Worm (Caenorhabditis elegans) whole organism, late embryonic: ENCODE data around the gene Y43F8B.29.
A peak's percentile ranks its signal among the peaks of the same experiment; 100 is the strongest.

Experiments used
- C08G9.2 ChIP-seq: sonication (generic microtip); optimal IDR thresholded peaks from 2 replicates; lab custom pipeline; 2016; ENCODE audit warnings: mild to moderate bottlenecking, missing genetic modification characterization, moderate library complexity, missing compliant biosample characterization
- F13H6.1 ChIP-seq: sonication (generic microtip); optimal IDR thresholded peaks from 2 replicates; lab custom pipeline; 2016; ENCODE audit warnings: missing genetic modification characterization, missing compliant biosample characterization
- K02D7.2 ChIP-seq: sonication (generic microtip); optimal IDR thresholded peaks from 2 replicates; lab custom pipeline; 2017; ENCODE audit warnings: mild to moderate bottlenecking, missing genetic modification characterization, missing compliant biosample characterization
- K09A11.1 ChIP-seq: sonication (generic microtip); optimal IDR thresholded peaks from 2 replicates; lab custom pipeline; 2017; ENCODE audit warnings: antibody characterized with exemption, mild to moderate bottlenecking, missing genetic modification characterization, missing compliant biosample characterization; ENCODE audit not compliant: insufficient read depth
- T23F11.4 ChIP-seq: fragments of 200-800 bp; sonication (Bioruptor generic); optimal IDR thresholded peaks from 2 replicates; lab custom pipeline; 2018; ENCODE audit warnings: mild to moderate bottlenecking, missing genetic modification characterization, missing compliant biosample characterization
- Y22D7AL.16 ChIP-seq: sonication (generic microtip); optimal IDR thresholded peaks from 2 replicates; lab custom pipeline; 2016; ENCODE audit warnings: missing genetic modification characterization, missing compliant biosample characterization
- ahr-1 ChIP-seq: sonication (generic microtip); optimal IDR thresholded peaks from 2 replicates; lab custom pipeline; 2016; ENCODE audit warnings: missing genetic modification characterization, missing compliant biosample characterization
- ama-1 ChIP-seq: fragments of 150-350 bp; optimal IDR thresholded peaks from 2 replicates; lab custom pipeline; 2014
- ceh-14 ChIP-seq: sonication (generic microtip); optimal IDR thresholded peaks from 2 replicates; lab custom pipeline; 2016; ENCODE audit warnings: missing genotype, missing genetic modification characterization, missing compliant biosample characterization
- ceh-18 ChIP-seq: sonication (generic microtip); optimal IDR thresholded peaks from 2 replicates; lab custom pipeline; 2016; ENCODE audit warnings: missing genetic modification characterization, missing compliant biosample characterization
- ceh-2 ChIP-seq: sonication (generic microtip); optimal IDR thresholded peaks from 2 replicates; lab custom pipeline; 2016; ENCODE audit warnings: missing genotype, missing genetic modification characterization, missing compliant biosample characterization
- ceh-24 ChIP-seq: sonication (generic microtip); optimal IDR thresholded peaks from 2 replicates; lab custom pipeline; 2016; ENCODE audit warnings: mild to moderate bottlenecking, missing genetic modification characterization, missing compliant biosample characterization
- ceh-30 ChIP-seq: fragments of 150-350 bp; optimal IDR thresholded peaks from 2 replicates; lab custom pipeline; 2014; ENCODE audit warnings: missing biosample characterization, missing genetic modification characterization
- ceh-34 ChIP-seq: sonication (generic microtip); optimal IDR thresholded peaks from 2 replicates; lab custom pipeline; 2016; ENCODE audit warnings: mild to moderate bottlenecking, missing genetic modification characterization, missing compliant biosample characterization
- ceh-45 ChIP-seq: fragments of 200-800 bp; sonication (Bioruptor generic); IDR thresholded peaks from 2 replicates; pipeline ENCODE4 v1.3.6; 2022; ENCODE audit warnings: missing genetic modification reagents, missing genetic modification characterization, missing compliant biosample characterization
- ceh-48 ChIP-seq: sonication (generic microtip); optimal IDR thresholded peaks from 2 replicates; lab custom pipeline; 2016; ENCODE audit warnings: missing genetic modification characterization, inconsistent platforms, missing compliant biosample characterization
- ceh-6 ChIP-seq: fragments of 200-800 bp; sonication (Bioruptor generic); optimal IDR thresholded peaks from 2 replicates; lab custom pipeline; 2018; ENCODE audit warnings: mild to moderate bottlenecking, missing genetic modification characterization, missing compliant biosample characterization
- che-1 ChIP-seq: sonication (generic microtip); optimal IDR thresholded peaks from 2 replicates; lab custom pipeline; 2016; ENCODE audit warnings: mild to moderate bottlenecking, missing genetic modification characterization, missing compliant biosample characterization
- dmd-4 ChIP-seq: sonication (generic microtip); optimal IDR thresholded peaks from 2 replicates; lab custom pipeline; 2016; ENCODE audit warnings: borderline replicate concordance, missing genetic modification characterization, missing compliant biosample characterization
- elt-2 ChIP-seq: sonication (generic microtip); optimal IDR thresholded peaks from 2 replicates; lab custom pipeline; 2016; ENCODE audit warnings: missing genetic modification reagents, missing genetic modification characterization, missing compliant biosample characterization
- elt-4 ChIP-seq: sonication (generic microtip); optimal IDR thresholded peaks from 2 replicates; lab custom pipeline; 2016; ENCODE audit warnings: missing genetic modification characterization, missing compliant biosample characterization
- ets-4 ChIP-seq: sonication (generic microtip); optimal IDR thresholded peaks from 2 replicates; lab custom pipeline; 2016; ENCODE audit warnings: missing genetic modification characterization, missing compliant biosample characterization
- eyg-1 ChIP-seq: sonication (generic microtip); optimal IDR thresholded peaks from 2 replicates; lab custom pipeline; 2016; ENCODE audit warnings: missing genotype, missing genetic modification characterization, missing compliant biosample characterization
- fkh-10 ChIP-seq: fragments of 150-350 bp; optimal IDR thresholded peaks from 2 replicates; lab custom pipeline; 2014; ENCODE audit warnings: missing biosample characterization, missing genetic modification reagents, missing genetic modification characterization
- fkh-6 ChIP-seq: sonication (generic microtip); optimal IDR thresholded peaks from 2 replicates; lab custom pipeline; 2016; ENCODE audit warnings: missing genetic modification characterization, missing compliant biosample characterization
- gmeb-2 ChIP-seq: sonication (generic microtip); optimal IDR thresholded peaks from 2 replicates; lab custom pipeline; 2016; ENCODE audit warnings: missing genetic modification characterization, inconsistent platforms, missing compliant biosample characterization
- hlh-13 ChIP-seq: fragments of 200-800 bp; sonication (Bioruptor generic); optimal IDR thresholded peaks from 2 replicates; lab custom pipeline; 2018; ENCODE audit warnings: mild to moderate bottlenecking, missing genetic modification characterization, missing compliant biosample characterization
- hlh-15 ChIP-seq: sonication (generic microtip); optimal IDR thresholded peaks from 2 replicates; lab custom pipeline; 2016; ENCODE audit warnings: missing genetic modification characterization, missing compliant biosample characterization
- hlh-30 ChIP-seq: sonication (generic microtip); optimal IDR thresholded peaks from 2 replicates; lab custom pipeline; 2017; ENCODE audit warnings: antibody characterized with exemption, missing genetic modification characterization, missing compliant biosample characterization; ENCODE audit not compliant: insufficient read depth
- lim-6 ChIP-seq: sonication (generic microtip); optimal IDR thresholded peaks from 2 replicates; lab custom pipeline; 2016; ENCODE audit warnings: missing genetic modification characterization, missing compliant biosample characterization
- mec-3 ChIP-seq: sonication (generic microtip); optimal IDR thresholded peaks from 2 replicates; lab custom pipeline; 2016; ENCODE audit warnings: borderline replicate concordance, missing genetic modification characterization, missing compliant biosample characterization
- nfya-1 ChIP-seq: sonication (generic microtip); optimal IDR thresholded peaks from 2 replicates; lab custom pipeline; 2017; ENCODE audit warnings: missing genetic modification characterization, mild to moderate bottlenecking, missing compliant biosample characterization, antibody characterized with exemption, moderate library complexity
- nhr-11 ChIP-seq: fragments of 150-350 bp; optimal IDR thresholded peaks from 2 replicates; lab custom pipeline; 2014; ENCODE audit warnings: missing biosample characterization, missing genetic modification characterization
- nhr-232 ChIP-seq: sonication (generic microtip); optimal IDR thresholded peaks from 2 replicates; lab custom pipeline; 2016; ENCODE audit warnings: missing genetic modification characterization, missing compliant biosample characterization
- odd-2 ChIP-seq: sonication (generic microtip); optimal IDR thresholded peaks from 2 replicates; lab custom pipeline; 2017; ENCODE audit warnings: antibody characterized with exemption, mild to moderate bottlenecking, missing genetic modification characterization, missing compliant biosample characterization
- pag-3 ChIP-seq: sonication (generic microtip); optimal IDR thresholded peaks from 2 replicates; lab custom pipeline; 2016; ENCODE audit warnings: missing compliant biosample characterization, missing genetic modification characterization, borderline replicate concordance
- pat-9 ChIP-seq: fragments of 200-800 bp; sonication (Bioruptor generic); optimal IDR thresholded peaks from 2 replicates; lab custom pipeline; 2018; ENCODE audit warnings: mild to moderate bottlenecking, missing genetic modification characterization, moderate library complexity, missing compliant biosample characterization
- pax-1 ChIP-seq: fragments of 150-350 bp; optimal IDR thresholded peaks from 2 replicates; lab custom pipeline; 2014; ENCODE audit warnings: missing biosample characterization, missing genetic modification characterization
- pha-2 ChIP-seq: sonication (generic microtip); optimal IDR thresholded peaks from 2 replicates; lab custom pipeline; 2017; ENCODE audit warnings: mild to moderate bottlenecking, missing genetic modification characterization, missing compliant biosample characterization
- pqm-1 ChIP-seq: sonication (generic microtip); optimal IDR thresholded peaks from 2 replicates; lab custom pipeline; 2016; ENCODE audit warnings: missing genetic modification characterization, missing compliant biosample characterization
- sox-4 ChIP-seq: sonication (generic microtip); optimal IDR thresholded peaks from 2 replicates; lab custom pipeline; 2017; ENCODE audit warnings: mild to moderate bottlenecking, missing genetic modification characterization, inconsistent platforms, missing compliant biosample characterization
- tbx-2 ChIP-seq: sonication (generic microtip); optimal IDR thresholded peaks from 2 replicates; lab custom pipeline; 2016; ENCODE audit warnings: missing genetic modification characterization, missing compliant biosample characterization
- tbx-7 ChIP-seq: sonication (generic microtip); optimal IDR thresholded peaks from 2 replicates; lab custom pipeline; 2016; ENCODE audit warnings: missing genotype, missing genetic modification characterization, missing compliant biosample characterization
- ttx-3 ChIP-seq: sonication (generic microtip); optimal IDR thresholded peaks from 2 replicates; lab custom pipeline; 2016; ENCODE audit warnings: missing genetic modification reagents, missing genetic modification characterization, missing compliant biosample characterization
- unc-3 ChIP-seq, 2 experiments: fragments of 200-800 bp in 1 of 2; sonication (Bioruptor generic) in 1 of 2; sonication (generic microtip) in 1 of 2; conservative IDR thresholded peaks in 1 of 2; optimal IDR thresholded peaks in 1 of 2; 2 replicates each; pipeline versions ENCODE4 v1.3.6 to Lab custom; 2016 to 2022; ENCODE audit warnings: missing compliant biosample characterization in 2 of 2, missing genetic modification characterization in 2 of 2, missing genetic modification reagents in 1 of 2
- unc-42 ChIP-seq: sonication (generic microtip); optimal IDR thresholded peaks from 2 replicates; lab custom pipeline; 2016; ENCODE audit warnings: missing genotype, missing genetic modification characterization, missing compliant biosample characterization
- unc-55 ChIP-seq: sonication (generic microtip); optimal IDR thresholded peaks from 2 replicates; lab custom pipeline; 2017; ENCODE audit warnings: missing biosample characterization, missing genetic modification reagents, missing genetic modification characterization
- zip-5 ChIP-seq: sonication (generic microtip); optimal IDR thresholded peaks from 2 replicates; lab custom pipeline; 2016; ENCODE audit warnings: missing genetic modification characterization, missing compliant biosample characterization
- ztf-16 ChIP-seq: sonication (generic microtip); optimal IDR thresholded peaks from 2 replicates; lab custom pipeline; 2017; ENCODE audit warnings: missing genetic modification characterization, missing compliant biosample characterization

Gene Y43F8B.29

ce11 chrV:19529168-19529567, 37.8 kb downstream of the Y43F8B.29 start (continued):
- TF ChIP-seq pax-1 (tag; lab: Kevin White, UChicago), result peak; percentile 44
- TF ChIP-seq fkh-6 (tag; lab: Kevin White, UChicago), result no peak
- no peak for TF ChIP-seq tbx-7 (tag; lab: Kevin White, UChicago)
- TF ChIP-seq sox-4 (tag; lab: Kevin White, UChicago), result no peak
- peak; percentile 98 for TF ChIP-seq unc-55 (GFP tag; lab: Kevin White, UChicago)
- TF ChIP-seq ttx-3 (tag; lab: Kevin White, UChicago), result no peak
- no peak for TF ChIP-seq fkh-10
- TF ChIP-seq che-1 (tag; lab: Kevin White, UChicago), result no peak
- TF ChIP-seq pha-2, result peak; percentile 77
- TF ChIP-seq unc-3 (GFP tag; conservative IDR thresholded peaks at IDR 0.05; lab: Robert Waterston, UW), result peak; percentile 47; the same call in 1 of the 2 replicates
- no peak for TF ChIP-seq unc-3 (tag; optimal IDR thresholded peaks at IDR 0.05; lab: Kevin White, UChicago)
- peak; percentile 97 for TF ChIP-seq hlh-30 (tag; lab: Kevin White, UChicago)
- TF ChIP-seq ceh-45, result no peak
- TF ChIP-seq nhr-11 (tag; lab: Kevin White, UChicago), result no peak
- TF ChIP-seq ets-4 (tag; lab: Kevin White, UChicago), result peak; percentile 17
- no peak for TF ChIP-seq T23F11.4 (GFP tag; lab: Kevin White, UChicago)
- TF ChIP-seq dmd-4 (tag; lab: Kevin White, UChicago), result no peak
- TF ChIP-seq elt-4, result no peak
- no peak for TF ChIP-seq ztf-16
- no peak for TF ChIP-seq ceh-48 (tag; lab: Kevin White, UChicago)
- TF ChIP-seq ahr-1 (tag; lab: Kevin White, UChicago), result no peak
- TF ChIP-seq K09A11.1, result peak; percentile 48
- TF ChIP-seq ceh-18 (tag; lab: Kevin White, UChicago), result peak; percentile 62
- TF ChIP-seq pqm-1 (tag; lab: Kevin White, UChicago), result no peak
- TF ChIP-seq C08G9.2 (tag; lab: Kevin White, UChicago), result no peak
- no peak for TF ChIP-seq zip-5 (tag; lab: Kevin White, UChicago)
- peak; percentile 74 for TF ChIP-seq unc-42 (tag; lab: Kevin White, UChicago)
- TF ChIP-seq mec-3 (tag; lab: Kevin White, UChicago), result no peak
- TF ChIP-seq ceh-34 (tag; lab: Kevin White, UChicago), result peak; percentile 71
- no peak for TF ChIP-seq nhr-232 (tag; lab: Kevin White, UChicago)
- no peak for TF ChIP-seq ceh-24 (tag; lab: Kevin White, UChicago)
- TF ChIP-seq odd-2 (tag; lab: Kevin White, UChicago), result no peak
- TF ChIP-seq pat-9 (tag; lab: Kevin White, UChicago), result no peak
- TF ChIP-seq eyg-1, result no peak
- TF ChIP-seq ceh-14 (tag; lab: Kevin White, UChicago), result no peak
- no peak for TF ChIP-seq ceh-6 (GFP tag; lab: Kevin White, UChicago)
- TF ChIP-seq ceh-2, result no peak
- TF ChIP-seq ama-1, result no peak
- peak; percentile 84 for TF ChIP-seq nfya-1 (tag; lab: Kevin White, UChicago)
- TF ChIP-seq ceh-30 (tag; lab: Kevin White, UChicago), result peak; percentile 48
- TF ChIP-seq F13H6.1, result peak; percentile 18
- TF ChIP-seq tbx-2, result peak; percentile 84
- TF ChIP-seq hlh-15 (tag; lab: Kevin White, UChicago), result no peak
- TF ChIP-seq elt-2 (tag; lab: Kevin White, UChicago), result peak; percentile 40
- TF ChIP-seq lim-6, result no peak
- no peak for TF ChIP-seq Y22D7AL.16 (tag; lab: Kevin White, UChicago)
- TF ChIP-seq hlh-13, result no peak
- TF ChIP-seq K02D7.2, result no peak
- no peak for TF ChIP-seq gmeb-2
- no peak for TF ChIP-seq pag-3
- TF ChIP-seq, all 69 proteins: peak for 20
